Worm (Caenorhabditis elegans): ENCODE measurements around the gene shl-1.

DNA sequence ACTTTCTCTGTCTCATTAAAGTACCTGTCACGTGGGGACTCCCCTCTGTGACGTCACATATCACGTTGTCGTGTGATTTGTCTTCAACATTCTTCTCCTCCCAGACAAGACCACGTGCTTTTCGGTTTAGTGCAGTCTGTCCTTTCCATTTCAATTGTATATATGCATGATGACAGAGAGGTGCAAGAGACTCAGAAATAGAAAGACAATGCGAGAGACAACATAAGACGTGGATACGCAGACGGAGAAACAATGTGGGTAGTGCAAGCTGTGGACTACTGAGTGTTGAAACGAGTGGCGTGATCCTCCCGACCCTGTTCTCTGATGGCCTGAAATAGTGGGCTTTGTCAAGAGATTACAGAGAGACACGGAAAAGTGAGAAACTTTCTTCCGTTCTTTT lies 47.1 kb downstream of the shl-1 start:
- TF ChIP-seq nhr-11 (tag; optimal IDR thresholded peaks at IDR 0.05), result peak; percentile 68
- TF ChIP-seq elt-1 (tag; optimal IDR thresholded peaks at IDR 0.05), result peak; percentile 69

Measured in whole organism, L3 larva.